Worm (Caenorhabditis elegans) whole organism, late embryonic: ENCODE data around the gene best-6.
"Not testable (repeated sequence)": the region's sequence is repeated elsewhere in the genome, so short reads cannot be mapped to it uniquely, and the experiment has no call there.

Experiments used
- C38D4.7 ChIP-seq: fragments of 200-800 bp; sonication (Bioruptor generic); optimal IDR thresholded peaks from 2 replicates; lab custom pipeline; 2018; ENCODE audit warnings: mild to moderate bottlenecking, missing genetic modification characterization, moderate library complexity, missing compliant biosample characterization
- K09A11.1 ChIP-seq: sonication (generic microtip); optimal IDR thresholded peaks from 2 replicates; lab custom pipeline; 2017; ENCODE audit warnings: antibody characterized with exemption, mild to moderate bottlenecking, missing genetic modification characterization, missing compliant biosample characterization; ENCODE audit not compliant: insufficient read depth
- T23F11.4 ChIP-seq: fragments of 200-800 bp; sonication (Bioruptor generic); optimal IDR thresholded peaks from 2 replicates; lab custom pipeline; 2018; ENCODE audit warnings: mild to moderate bottlenecking, missing genetic modification characterization, missing compliant biosample characterization
- ama-1 ChIP-seq: fragments of 150-350 bp; optimal IDR thresholded peaks from 2 replicates; lab custom pipeline; 2014
- ceh-19 ChIP-seq: fragments of 200-800 bp; sonication (Bioruptor generic); optimal IDR thresholded peaks from 2 replicates; lab custom pipeline; 2018; ENCODE audit warnings: mild to moderate bottlenecking, missing genetic modification characterization, missing compliant biosample characterization
- ceh-2 ChIP-seq: sonication (generic microtip); optimal IDR thresholded peaks from 2 replicates; lab custom pipeline; 2016; ENCODE audit warnings: missing genotype, missing genetic modification characterization, missing compliant biosample characterization
- ceh-22 ChIP-seq: sonication (generic microtip); optimal IDR thresholded peaks from 2 replicates; lab custom pipeline; 2017; ENCODE audit warnings: missing biosample characterization, missing genetic modification characterization
- ceh-6 ChIP-seq: fragments of 200-800 bp; sonication (Bioruptor generic); optimal IDR thresholded peaks from 2 replicates; lab custom pipeline; 2018; ENCODE audit warnings: mild to moderate bottlenecking, missing genetic modification characterization, missing compliant biosample characterization
- che-1 ChIP-seq: sonication (generic microtip); optimal IDR thresholded peaks from 2 replicates; lab custom pipeline; 2016; ENCODE audit warnings: mild to moderate bottlenecking, missing genetic modification characterization, missing compliant biosample characterization
- ets-4 ChIP-seq: sonication (generic microtip); optimal IDR thresholded peaks from 2 replicates; lab custom pipeline; 2016; ENCODE audit warnings: missing genetic modification characterization, missing compliant biosample characterization
- eyg-1 ChIP-seq: sonication (generic microtip); optimal IDR thresholded peaks from 2 replicates; lab custom pipeline; 2016; ENCODE audit warnings: missing genotype, missing genetic modification characterization, missing compliant biosample characterization
- fax-1 ChIP-seq: sonication (generic microtip); optimal IDR thresholded peaks from 2 replicates; lab custom pipeline; 2016; ENCODE audit warnings: missing genotype, missing genetic modification characterization, missing compliant biosample characterization
- fkh-10 ChIP-seq: fragments of 150-350 bp; optimal IDR thresholded peaks from 2 replicates; lab custom pipeline; 2014; ENCODE audit warnings: missing biosample characterization, missing genetic modification reagents, missing genetic modification characterization
- fkh-6 ChIP-seq: sonication (generic microtip); optimal IDR thresholded peaks from 2 replicates; lab custom pipeline; 2016; ENCODE audit warnings: missing genetic modification characterization, missing compliant biosample characterization
- gmeb-2 ChIP-seq: sonication (generic microtip); optimal IDR thresholded peaks from 2 replicates; lab custom pipeline; 2016; ENCODE audit warnings: missing genetic modification characterization, inconsistent platforms, missing compliant biosample characterization
- hlh-13 ChIP-seq: fragments of 200-800 bp; sonication (Bioruptor generic); optimal IDR thresholded peaks from 2 replicates; lab custom pipeline; 2018; ENCODE audit warnings: mild to moderate bottlenecking, missing genetic modification characterization, missing compliant biosample characterization
- hlh-15 ChIP-seq: sonication (generic microtip); optimal IDR thresholded peaks from 2 replicates; lab custom pipeline; 2016; ENCODE audit warnings: missing genetic modification characterization, missing compliant biosample characterization
- hlh-6 ChIP-seq: sonication (generic microtip); optimal IDR thresholded peaks from 2 replicates; lab custom pipeline; 2016; ENCODE audit warnings: missing genotype, missing genetic modification characterization, missing compliant biosample characterization
- hlh-8 ChIP-seq: sonication (generic microtip); optimal IDR thresholded peaks from 2 replicates; lab custom pipeline; 2016; ENCODE audit warnings: missing genotype, missing genetic modification characterization, missing compliant biosample characterization
- mec-3 ChIP-seq: sonication (generic microtip); optimal IDR thresholded peaks from 2 replicates; lab custom pipeline; 2016; ENCODE audit warnings: borderline replicate concordance, missing genetic modification characterization, missing compliant biosample characterization
- nhr-232 ChIP-seq: sonication (generic microtip); optimal IDR thresholded peaks from 2 replicates; lab custom pipeline; 2016; ENCODE audit warnings: missing genetic modification characterization, missing compliant biosample characterization
- pag-3 ChIP-seq: sonication (generic microtip); optimal IDR thresholded peaks from 2 replicates; lab custom pipeline; 2016; ENCODE audit warnings: missing compliant biosample characterization, missing genetic modification characterization, borderline replicate concordance
- pat-9 ChIP-seq: fragments of 200-800 bp; sonication (Bioruptor generic); optimal IDR thresholded peaks from 2 replicates; lab custom pipeline; 2018; ENCODE audit warnings: mild to moderate bottlenecking, missing genetic modification characterization, moderate library complexity, missing compliant biosample characterization
- pax-1 ChIP-seq: fragments of 150-350 bp; optimal IDR thresholded peaks from 2 replicates; lab custom pipeline; 2014; ENCODE audit warnings: missing biosample characterization, missing genetic modification characterization
- pha-2 ChIP-seq: sonication (generic microtip); optimal IDR thresholded peaks from 2 replicates; lab custom pipeline; 2017; ENCODE audit warnings: mild to moderate bottlenecking, missing genetic modification characterization, missing compliant biosample characterization
- ref-2 ChIP-seq: sonication (generic microtip); optimal IDR thresholded peaks from 2 replicates; lab custom pipeline; 2016; ENCODE audit warnings: missing genetic modification characterization, missing compliant biosample characterization
- rnt-1 ChIP-seq: sonication (generic microtip); optimal IDR thresholded peaks from 2 replicates; lab custom pipeline; 2016; ENCODE audit warnings: missing genetic modification characterization, missing compliant biosample characterization
- tbx-2 ChIP-seq: sonication (generic microtip); optimal IDR thresholded peaks from 2 replicates; lab custom pipeline; 2016; ENCODE audit warnings: missing genetic modification characterization, missing compliant biosample characterization
- tbx-7 ChIP-seq: sonication (generic microtip); optimal IDR thresholded peaks from 2 replicates; lab custom pipeline; 2016; ENCODE audit warnings: missing genotype, missing genetic modification characterization, missing compliant biosample characterization
- ttx-3 ChIP-seq: sonication (generic microtip); optimal IDR thresholded peaks from 2 replicates; lab custom pipeline; 2016; ENCODE audit warnings: missing genetic modification reagents, missing genetic modification characterization, missing compliant biosample characterization
- unc-3 ChIP-seq, 2 experiments: fragments of 200-800 bp in 1 of 2; sonication (Bioruptor generic) in 1 of 2; sonication (generic microtip) in 1 of 2; conservative IDR thresholded peaks in 1 of 2; optimal IDR thresholded peaks in 1 of 2; 2 replicates each; pipeline versions ENCODE4 v1.3.6 to Lab custom; 2016 to 2022; ENCODE audit warnings: missing compliant biosample characterization in 2 of 2, missing genetic modification characterization in 2 of 2, missing genetic modification reagents in 1 of 2
- unc-42 ChIP-seq: sonication (generic microtip); optimal IDR thresholded peaks from 2 replicates; lab custom pipeline; 2016; ENCODE audit warnings: missing genotype, missing genetic modification characterization, missing compliant biosample characterization
- unc-55 ChIP-seq: sonication (generic microtip); optimal IDR thresholded peaks from 2 replicates; lab custom pipeline; 2017; ENCODE audit warnings: missing biosample characterization, missing genetic modification reagents, missing genetic modification characterization
- zip-5 ChIP-seq: sonication (generic microtip); optimal IDR thresholded peaks from 2 replicates; lab custom pipeline; 2016; ENCODE audit warnings: missing genetic modification characterization, missing compliant biosample characterization
- ztf-16 ChIP-seq: sonication (generic microtip); optimal IDR thresholded peaks from 2 replicates; lab custom pipeline; 2017; ENCODE audit warnings: missing genetic modification characterization, missing compliant biosample characterization

The best-6 gene

ce11 chrIV:5020533-5020932, 8.3 kb downstream of the best-6 start, which contains the start of gene T28H11.8:
Gene T28H11.8 (minus strand): TSS chrIV:5020633.
- TF ChIP-seq ceh-6 (GFP tag; lab: Kevin White, UChicago) = no peak
- no peak for TF ChIP-seq hlh-13 (GFP tag; lab: Kevin White, UChicago)
- TF ChIP-seq tbx-7 (tag; lab: Kevin White, UChicago) = no peak
- no peak for TF ChIP-seq che-1
- no peak for TF ChIP-seq fax-1 (tag; lab: Kevin White, UChicago)
- TF ChIP-seq ztf-16 (tag; lab: Kevin White, UChicago) = no peak
- TF ChIP-seq fkh-10 = no peak
- no peak for TF ChIP-seq unc-55
- no peak for TF ChIP-seq unc-42 (tag; lab: Kevin White, UChicago)
- TF ChIP-seq ama-1 (lab: Kevin White, UChicago) = no peak
- TF ChIP-seq pha-2 = no peak
- no peak for TF ChIP-seq ttx-3 (tag; lab: Kevin White, UChicago)
- TF ChIP-seq K09A11.1 (tag; lab: Kevin White, UChicago) = no peak
- no peak for TF ChIP-seq pag-3 (tag; lab: Kevin White, UChicago)
- TF ChIP-seq unc-3 (GFP tag; conservative IDR thresholded peaks at IDR 0.05; lab: Robert Waterston, UW) = no peak
- TF ChIP-seq unc-3 (tag; optimal IDR thresholded peaks at IDR 0.05; lab: Kevin White, UChicago) = no peak
- TF ChIP-seq zip-5 = no peak
- TF ChIP-seq nhr-232 (tag; lab: Kevin White, UChicago) = no peak
- TF ChIP-seq mec-3 (tag; lab: Kevin White, UChicago) = no peak
- no peak for TF ChIP-seq ceh-22 (tag; lab: Kevin White, UChicago)
- TF ChIP-seq rnt-1 = no peak
- TF ChIP-seq, all 69 proteins: peak for 0

- not testable (repeated sequence) for TF ChIP-seq hlh-6 (tag; lab: Kevin White, UChicago); pax-1; fkh-10
Observed at ce11 chrIV:5017075-5017474, 11.8 kb downstream of the best-6 start, which contains the start of gene T28H11.7. Gene T28H11.7 (minus strand): TSS chrIV:5017175.

DNA sequence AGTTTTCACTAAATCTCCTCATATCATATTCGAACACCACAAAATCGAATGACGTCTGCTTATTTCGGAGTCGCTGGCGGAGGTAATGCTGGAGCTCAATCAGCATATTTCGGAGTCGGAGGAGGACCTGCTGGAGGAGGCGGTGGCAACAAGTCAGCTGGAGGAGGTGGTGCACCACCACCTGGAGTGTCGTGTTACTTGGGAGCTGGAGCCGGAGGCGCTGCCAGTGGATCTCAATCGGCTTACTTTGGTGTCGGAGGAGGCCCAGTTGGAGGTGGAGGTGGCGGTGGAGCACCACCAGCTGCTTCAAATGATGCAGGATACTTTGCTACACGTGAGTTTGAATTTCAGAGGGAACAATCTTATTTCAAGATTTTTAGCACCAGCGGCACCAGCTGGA, 12.4 kb downstream of the best-6 start, which contains the start of gene ssq-4:
TSS of gene ssq-4 (plus strand) at position 19 of the 400 bp plus-strand sequence.
- not testable (repeated sequence) for TF ChIP-seq unc-3 (GFP tag; conservative IDR thresholded peaks at IDR 0.05; lab: Robert Waterston, UW); unc-3 (tag; optimal IDR thresholded peaks at IDR 0.05; lab: Kevin White, UChicago); hlh-15; ref-2

- TF ChIP-seq T23F11.4 (GFP tag; lab: Kevin White, UChicago) = no peak
- TF ChIP-seq ets-4 (tag; lab: Kevin White, UChicago) = no peak
- no peak for TF ChIP-seq eyg-1 (tag; lab: Kevin White, UChicago)
- TF ChIP-seq gmeb-2 = no peak
- TF ChIP-seq unc-55 = no peak
- no peak for TF ChIP-seq ceh-19 (GFP tag; lab: Kevin White, UChicago)
- no peak for TF ChIP-seq fkh-10
- no peak for TF ChIP-seq hlh-8 (tag; lab: Kevin White, UChicago)
- TF ChIP-seq unc-3 (GFP tag; conservative IDR thresholded peaks at IDR 0.05; lab: Robert Waterston, UW) = no peak
- TF ChIP-seq unc-3 (tag; optimal IDR thresholded peaks at IDR 0.05; lab: Kevin White, UChicago) = no peak
- no peak for TF ChIP-seq tbx-2 (tag; lab: Kevin White, UChicago)
- no peak for TF ChIP-seq fkh-6 (tag; lab: Kevin White, UChicago)
- TF ChIP-seq C38D4.7 (GFP tag; lab: Kevin White, UChicago) = no peak
- TF ChIP-seq pat-9 = no peak
- no peak for TF ChIP-seq pax-1
- no peak for TF ChIP-seq ceh-2 (tag; lab: Kevin White, UChicago)
Observed at ce11 chrIV:5012241-5012640, 16.6 kb downstream of the best-6 start, which contains the start of gene srm-1. Gene srm-1 (plus strand): TSS chrIV:5012541.
